Worm (Caenorhabditis elegans): Measurements from ENCODE around the gene F57A8.7.

- TF ChIP-seq unc-86 (tag; optimal IDR thresholded peaks at IDR 0.05), result no peak
- no peak for TF ChIP-seq eyg-1 (tag; optimal IDR thresholded peaks at IDR 0.05)
- no peak for TF ChIP-seq lin-11 (tag; optimal IDR thresholded peaks at IDR 0.05)
- no peak for TF ChIP-seq sox-4 (tag; optimal IDR thresholded peaks at IDR 0.05)
- no peak for TF ChIP-seq T23F11.4 (GFP tag; optimal IDR thresholded peaks at IDR 0.05)
- TF ChIP-seq ref-2 (tag; optimal IDR thresholded peaks at IDR 0.05), result no peak
These were observed 15.5 kb upstream of the F57A8.7 start for ce11 chrV:10060039-10060438.
